Worm (Caenorhabditis elegans) whole organism, L4 larva: ENCODE data around the gene B0250.18.

Experiments
- F26F4.8 ChIP-seq: fragments of 200-800 bp; sonication (Bioruptor generic); conservative IDR thresholded peaks from 2 replicates; pipeline ENCODE4 v1.3.6; 2022; ENCODE audit warnings: missing genetic modification characterization, missing compliant biosample characterization
- aly-2 ChIP-seq: sonication (generic microtip); optimal IDR thresholded peaks from 2 replicates; lab custom pipeline; 2018; ENCODE audit warnings: missing biosample characterization, missing genetic modification characterization
- arid-1 ChIP-seq: fragments of 200-800 bp; sonication (Bioruptor generic); conservative IDR thresholded peaks from 2 replicates; pipeline ENCODE4 v1.3.6; 2022; ENCODE audit warnings: missing genetic modification reagents, missing genetic modification characterization, missing compliant biosample characterization
- lim-7 ChIP-seq: fragments of 200-800 bp; sonication (Bioruptor generic); IDR thresholded peaks from 2 replicates; pipeline ENCODE4 v1.3.6; 2022; ENCODE audit warnings: missing genetic modification characterization, missing compliant biosample characterization
- nhr-77 ChIP-seq: fragments of 150-350 bp; optimal IDR thresholded peaks from 2 replicates; lab custom pipeline; 2014; ENCODE audit warnings: missing biosample characterization, missing genetic modification characterization
- tra-1 ChIP-seq: fragments of 200-800 bp; sonication (Bioruptor generic); IDR thresholded peaks from 2 replicates; pipeline ENCODE4 v1.3.6; 2022; ENCODE audit warnings: missing genetic modification reagents, missing genetic modification characterization, missing compliant biosample characterization
- zag-1 ChIP-seq: fragments of 150-350 bp; optimal IDR thresholded peaks from 2 replicates; lab custom pipeline; 2014; ENCODE audit warnings: missing biosample characterization, missing genetic modification characterization

DNA sequence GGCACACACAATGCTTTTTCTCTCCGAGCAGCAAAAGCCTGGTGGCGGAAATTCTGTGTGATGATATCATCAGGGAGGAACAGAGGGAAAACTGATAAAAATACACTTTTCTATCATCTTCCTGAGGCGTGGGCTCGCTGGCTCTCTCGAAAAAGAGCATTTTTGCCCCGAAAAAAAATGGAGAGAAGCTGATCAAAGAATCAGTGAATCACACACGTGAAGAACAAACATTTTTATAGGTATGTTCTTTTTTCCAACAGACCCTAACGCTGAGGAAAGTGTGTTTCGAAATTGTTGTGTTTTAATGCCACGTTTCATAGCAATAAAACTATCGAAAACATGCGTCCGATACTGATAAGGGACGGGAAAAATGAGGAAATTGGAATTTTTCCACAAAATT is 43.9 kb downstream of the B0250.18 start:
- TF ChIP-seq arid-1 (GFP tag; lab: Robert Waterston, UW), result no peak
- TF ChIP-seq F26F4.8, result no peak
- no peak for TF ChIP-seq zag-1 (tag; lab: Kevin White, UChicago)
- TF ChIP-seq aly-2 (tag; lab: Kevin White, UChicago), result no peak
- no peak for TF ChIP-seq nhr-77 (tag; lab: Kevin White, UChicago)
- TF ChIP-seq lim-7 (GFP tag; lab: Robert Waterston, UW), result no peak
- no peak for TF ChIP-seq tra-1 (GFP tag; lab: Robert Waterston, UW)
